Worm (Caenorhabditis elegans) whole organism, L3 larva: Measurements from ENCODE around the gene F11A5.17.
A peak's percentile ranks its signal among the peaks of the same experiment; 100 is the strongest.

Experiments
- R02D3.7 ChIP-seq: fragments of 150-350 bp; optimal IDR thresholded peaks from 2 replicates; lab custom pipeline; 2014; ENCODE audit warnings: missing biosample characterization, missing genetic modification characterization
- ZK546.5 ChIP-seq: sonication (generic microtip); optimal IDR thresholded peaks from 2 replicates; lab custom pipeline; 2017; ENCODE audit warnings: missing biosample characterization, missing genetic modification characterization
- aly-2 ChIP-seq: fragments of 150-350 bp; optimal IDR thresholded peaks from 2 replicates; lab custom pipeline; 2014; ENCODE audit warnings: missing biosample characterization, missing genetic modification characterization
- ama-1 ChIP-seq: fragments of 150-350 bp; optimal IDR thresholded peaks from 2 replicates; lab custom pipeline; 2018
- ceh-16 ChIP-seq: sonication (generic microtip); optimal IDR thresholded peaks from 2 replicates; lab custom pipeline; 2017; ENCODE audit warnings: missing biosample characterization, missing genetic modification characterization
- ceh-28 ChIP-seq: fragments of 150-350 bp; optimal IDR thresholded peaks from 2 replicates; lab custom pipeline; 2014; ENCODE audit warnings: missing biosample characterization, missing genetic modification reagents, missing genetic modification characterization
- ceh-9 ChIP-seq: sonication (generic microtip); optimal IDR thresholded peaks from 2 replicates; lab custom pipeline; 2018; ENCODE audit warnings: missing biosample characterization, missing genetic modification characterization
- daf-12 ChIP-seq: fragments of 150-350 bp; optimal IDR thresholded peaks from 2 replicates; lab custom pipeline; 2014; ENCODE audit warnings: missing biosample characterization, missing genetic modification reagents, missing genetic modification characterization
- elt-1 ChIP-seq: fragments of 150-350 bp; optimal IDR thresholded peaks from 2 replicates; lab custom pipeline; 2014; ENCODE audit warnings: missing biosample characterization, missing genetic modification characterization
- elt-2 ChIP-seq: sonication (generic microtip); optimal IDR thresholded peaks from 2 replicates; lab custom pipeline; 2016; ENCODE audit warnings: missing genetic modification reagents, mild to moderate bottlenecking, missing genetic modification characterization, missing compliant biosample characterization
- eor-1 ChIP-seq, 2 experiments: fragments of 150-350 bp; optimal IDR thresholded peaks; 2 replicates each; lab custom pipeline; 2014 to 2018; ENCODE audit warnings: missing biosample characterization in 2 of 2, missing genetic modification characterization in 2 of 2
- fkh-10 ChIP-seq: sonication (generic microtip); optimal IDR thresholded peaks from 2 replicates; lab custom pipeline; 2017; ENCODE audit warnings: missing biosample characterization, missing genetic modification reagents, missing genetic modification characterization
- fkh-2 ChIP-seq: fragments of 150-350 bp; optimal IDR thresholded peaks from 2 replicates; lab custom pipeline; 2014; ENCODE audit warnings: missing biosample characterization, missing genetic modification reagents, missing genetic modification characterization
- jun-1 ChIP-seq: fragments of 150-350 bp; optimal IDR thresholded peaks from 2 replicates; lab custom pipeline; 2014; ENCODE audit warnings: missing biosample characterization, missing genetic modification reagents, missing genetic modification characterization
- lin-15B ChIP-seq: fragments of 150-350 bp; optimal IDR thresholded peaks from 2 replicates; lab custom pipeline; 2014; ENCODE audit warnings: missing biosample characterization, missing genetic modification characterization
- lin-39 ChIP-seq: fragments of 150-350 bp; optimal IDR thresholded peaks from 2 replicates; lab custom pipeline; 2018; ENCODE audit warnings: missing biosample characterization, missing genetic modification reagents, missing genetic modification characterization
- mml-1 ChIP-seq: fragments of 150-350 bp; sonication (generic microtip); optimal IDR thresholded peaks from 3 replicates; lab custom pipeline; 2014; ENCODE audit warnings: missing biosample characterization, missing genetic modification characterization
- nfya-1 ChIP-seq: sonication (generic microtip); optimal IDR thresholded peaks from 2 replicates; lab custom pipeline; 2017; ENCODE audit warnings: missing genetic modification characterization, mild to moderate bottlenecking, missing compliant biosample characterization, antibody characterized with exemption, moderate library complexity; ENCODE audit not compliant: insufficient read depth
- nhr-11 ChIP-seq: fragments of 150-350 bp; optimal IDR thresholded peaks from 2 replicates; lab custom pipeline; 2014; ENCODE audit warnings: missing biosample characterization, missing genetic modification characterization
- nhr-12 ChIP-seq: fragments of 150-350 bp; optimal IDR thresholded peaks from 2 replicates; lab custom pipeline; 2014; ENCODE audit warnings: missing biosample characterization, missing genetic modification characterization
- nhr-23 ChIP-seq: fragments of 150-350 bp; optimal IDR thresholded peaks from 2 replicates; lab custom pipeline; 2014; ENCODE audit warnings: missing biosample characterization, missing genetic modification reagents, missing genetic modification characterization
- nhr-28 ChIP-seq: fragments of 150-350 bp; optimal IDR thresholded peaks from 2 replicates; lab custom pipeline; 2014; ENCODE audit warnings: missing biosample characterization, missing genetic modification characterization
- nhr-43 ChIP-seq: sonication (generic microtip); optimal IDR thresholded peaks from 2 replicates; lab custom pipeline; 2016; ENCODE audit warnings: mild to moderate bottlenecking, missing genetic modification characterization, missing compliant biosample characterization; ENCODE audit not compliant: poor library complexity, severe bottlenecking
- nhr-76 ChIP-seq: fragments of 150-350 bp; sonication (generic microtip); optimal IDR thresholded peaks from 5 replicates; lab custom pipeline; 2014; ENCODE audit warnings: missing biosample characterization, missing genetic modification characterization
- nhr-77 ChIP-seq: fragments of 150-350 bp; optimal IDR thresholded peaks from 2 replicates; lab custom pipeline; 2014; ENCODE audit warnings: missing biosample characterization, missing genetic modification characterization
- pha-4 ChIP-seq: fragments of 150-350 bp; optimal IDR thresholded peaks from 2 replicates; lab custom pipeline; 2014; ENCODE audit warnings: missing biosample characterization, missing genetic modification reagents, missing genetic modification characterization
- pqm-1 ChIP-seq: fragments of 150-350 bp; optimal IDR thresholded peaks from 2 replicates; lab custom pipeline; 2017; ENCODE audit warnings: missing biosample characterization, missing genetic modification characterization, inconsistent platforms
- skn-1 ChIP-seq: fragments of 150-350 bp; optimal IDR thresholded peaks from 2 replicates; lab custom pipeline; 2014; ENCODE audit warnings: missing biosample characterization, missing genetic modification characterization
- snpc-4 ChIP-seq: fragments of 150-350 bp; optimal IDR thresholded peaks from 2 replicates; lab custom pipeline; 2014; ENCODE audit warnings: missing biosample characterization, missing genetic modification characterization
- unc-62 ChIP-seq: fragments of 150-350 bp; sonication (generic microtip); optimal IDR thresholded peaks from 4 replicates; lab custom pipeline; 2014; ENCODE audit warnings: missing biosample characterization, missing genetic modification reagents, missing genetic modification characterization
- zag-1 ChIP-seq: fragments of 150-350 bp; optimal IDR thresholded peaks from 2 replicates; lab custom pipeline; 2014; ENCODE audit warnings: missing biosample characterization, missing genetic modification characterization
- ztf-11 ChIP-seq: fragments of 150-350 bp; optimal IDR thresholded peaks from 2 replicates; lab custom pipeline; 2014; ENCODE audit warnings: missing biosample characterization, missing genetic modification characterization

F11A5.17 gene

ce11 chrV:16201730-16202129 is at the start of gene F11A5.17:
TSS of gene F11A5.17 (plus strand) at chrV:16202030.
- TF ChIP-seq nhr-23 (tag; lab: Kevin White, UChicago) (no peak), zag-1 (tag; lab: Kevin White, UChicago) (no peak), aly-2 (no peak), nhr-43 (tag; lab: Kevin White, UChicago) (no peak), nhr-76 (tag; lab: Kevin White, UChicago) (no peak), pha-4 (no peak), nhr-11 (tag; lab: Kevin White, UChicago) (no peak), unc-62 (GFP tag; lab: Kevin White, UChicago) (no peak), lin-15B (tag; lab: Kevin White, UChicago) (no peak)

- TF ChIP-seq nhr-43 (tag; lab: Kevin White, UChicago) (no peak), jun-1 (tag; lab: Kevin White, UChicago) (no peak), skn-1 (no peak)
Measured at ce11 chrV:16153375-16153774, 48.5 kb upstream of the F11A5.17 start, which contains the start of gene str-254. TSS of gene str-254 (minus strand) at chrV:16153475.

- TF ChIP-seq ceh-28 (tag; lab: Kevin White, UChicago) (no peak), ceh-16 (no peak), R02D3.7 (tag; lab: Kevin White, UChicago) (no peak), nhr-77 (tag; lab: Kevin White, UChicago) (no peak)
Measured at ce11 chrV:16155111-16155510, 46.7 kb upstream of the F11A5.17 start, which contains the start of gene str-97. TSS of gene str-97 (minus strand) at chrV:16155211.

ce11 chrV:16158391-16158790 is 43.4 kb upstream of the F11A5.17 start, which contains the start of gene str-99:
TSS of gene str-99 (minus strand) at chrV:16158491.
- no peak for TF ChIP-seq daf-12 (tag; lab: Kevin White, UChicago)
- TF ChIP-seq fkh-2 (tag; lab: Kevin White, UChicago), result no peak
- no peak for TF ChIP-seq nhr-23 (tag; lab: Kevin White, UChicago)
- no peak for TF ChIP-seq elt-1
- no peak for TF ChIP-seq ceh-9 (tag; lab: Kevin White, UChicago)
- no peak for TF ChIP-seq eor-1 (tag; optimal IDR thresholded peaks at IDR 0.05; lab: Kevin White, UChicago)
- no peak for TF ChIP-seq nfya-1 (tag; lab: Kevin White, UChicago)
- TF ChIP-seq ZK546.5 (tag; lab: Kevin White, UChicago), result no peak
- no peak for TF ChIP-seq pqm-1 (tag; lab: Kevin White, UChicago)
- no peak for TF ChIP-seq pha-4

- TF ChIP-seq mml-1 (tag; lab: Kevin White, UChicago) (no peak), ama-1 (lab: Kevin White, UChicago) (no peak), fkh-10 (GFP tag; lab: Kevin White, UChicago) (no peak), nhr-28 (no peak), ztf-11 (tag; lab: Kevin White, UChicago) (no peak), R02D3.7 (tag; lab: Kevin White, UChicago) (no peak), daf-12 (tag; lab: Kevin White, UChicago) (no peak), snpc-4 (tag; lab: Kevin White, UChicago) (no peak), nhr-43 (tag; lab: Kevin White, UChicago) (no peak), fkh-2 (tag; lab: Kevin White, UChicago) (no peak), nhr-76 (tag; lab: Kevin White, UChicago) (no peak), nhr-23 (tag; lab: Kevin White, UChicago) (no peak)
Measured at ce11 chrV:16159594-16159993, 42.2 kb upstream of the F11A5.17 start, which contains the start of gene F10A3.17. TSS of gene F10A3.17 (minus strand) at chrV:16159694.

- TF ChIP-seq ceh-16 (no peak), lin-39 (tag; lab: Kevin White, UChicago) (no peak), pha-4 (peak; percentile 71), ceh-28 (tag; lab: Kevin White, UChicago) (no peak), unc-62 (GFP tag; lab: Kevin White, UChicago) (no peak), nhr-12 (tag; lab: Kevin White, UChicago) (no peak), pqm-1 (tag; lab: Kevin White, UChicago) (peak; percentile 16), fkh-2 (tag; lab: Kevin White, UChicago) (no peak), nfya-1 (tag; lab: Kevin White, UChicago) (no peak), elt-2 (peak; percentile 42), nhr-11 (tag; lab: Kevin White, UChicago) (no peak)
Measured at ce11 chrV:16160087-16160486, 41.7 kb upstream of the F11A5.17 start.
